Worm (Caenorhabditis elegans) whole organism, L3 larva: ENCODE results near the gene srbc-38.

ENCODE experiments used
- R02D3.7 ChIP-seq: fragments of 150-350 bp; optimal IDR thresholded peaks from 2 replicates; lab custom pipeline; 2014; ENCODE audit warnings: missing biosample characterization, missing genetic modification characterization
- ZK546.5 ChIP-seq: sonication (generic microtip); optimal IDR thresholded peaks from 2 replicates; lab custom pipeline; 2017; ENCODE audit warnings: missing biosample characterization, missing genetic modification characterization
- aly-2 ChIP-seq: fragments of 150-350 bp; optimal IDR thresholded peaks from 2 replicates; lab custom pipeline; 2014; ENCODE audit warnings: missing biosample characterization, missing genetic modification characterization
- ama-1 ChIP-seq: fragments of 150-350 bp; optimal IDR thresholded peaks from 2 replicates; lab custom pipeline; 2018
- ceh-28 ChIP-seq: fragments of 150-350 bp; optimal IDR thresholded peaks from 2 replicates; lab custom pipeline; 2014; ENCODE audit warnings: missing biosample characterization, missing genetic modification reagents, missing genetic modification characterization
- daf-12 ChIP-seq: fragments of 150-350 bp; optimal IDR thresholded peaks from 2 replicates; lab custom pipeline; 2014; ENCODE audit warnings: missing biosample characterization, missing genetic modification reagents, missing genetic modification characterization
- egl-5 ChIP-seq: fragments of 150-350 bp; optimal IDR thresholded peaks from 2 replicates; lab custom pipeline; 2017; ENCODE audit warnings: missing biosample characterization, missing genetic modification reagents, missing genetic modification characterization, inconsistent platforms
- elt-1 ChIP-seq: fragments of 150-350 bp; optimal IDR thresholded peaks from 2 replicates; lab custom pipeline; 2014; ENCODE audit warnings: missing biosample characterization, missing genetic modification characterization
- elt-2 ChIP-seq: sonication (generic microtip); optimal IDR thresholded peaks from 2 replicates; lab custom pipeline; 2016; ENCODE audit warnings: missing genetic modification reagents, mild to moderate bottlenecking, missing genetic modification characterization, missing compliant biosample characterization
- elt-3 ChIP-seq, 3 experiments: fragments of 150-350 bp in 1 of 3; sonication (generic microtip) in 2 of 3; optimal IDR thresholded peaks; 2 replicates in 2 of 3; 4 replicates in 1 of 3; lab custom pipeline; 2014 to 2017; ENCODE audit warnings: missing biosample characterization in 3 of 3, missing genetic modification characterization in 3 of 3
- eor-1 ChIP-seq, 2 experiments: fragments of 150-350 bp; optimal IDR thresholded peaks; 2 replicates each; lab custom pipeline; 2014 to 2018; ENCODE audit warnings: missing biosample characterization in 2 of 2, missing genetic modification characterization in 2 of 2
- fkh-10 ChIP-seq: sonication (generic microtip); optimal IDR thresholded peaks from 2 replicates; lab custom pipeline; 2017; ENCODE audit warnings: missing biosample characterization, missing genetic modification reagents, missing genetic modification characterization
- fkh-2 ChIP-seq: fragments of 150-350 bp; optimal IDR thresholded peaks from 2 replicates; lab custom pipeline; 2014; ENCODE audit warnings: missing biosample characterization, missing genetic modification reagents, missing genetic modification characterization
- fos-1 ChIP-seq: fragments of 150-350 bp; optimal IDR thresholded peaks from 2 replicates; lab custom pipeline; 2014; ENCODE audit warnings: missing biosample characterization, missing genetic modification characterization
- jun-1 ChIP-seq: fragments of 150-350 bp; optimal IDR thresholded peaks from 2 replicates; lab custom pipeline; 2014; ENCODE audit warnings: missing biosample characterization, missing genetic modification reagents, missing genetic modification characterization
- lin-15B ChIP-seq: fragments of 150-350 bp; optimal IDR thresholded peaks from 2 replicates; lab custom pipeline; 2014; ENCODE audit warnings: missing biosample characterization, missing genetic modification characterization
- lsy-12 ChIP-seq: sonication (generic microtip); optimal IDR thresholded peaks from 2 replicates; lab custom pipeline; 2016; ENCODE audit warnings: mild to moderate bottlenecking, missing genetic modification characterization, missing compliant biosample characterization
- mdl-1 ChIP-seq: fragments of 150-350 bp; optimal IDR thresholded peaks from 2 replicates; lab custom pipeline; 2014; ENCODE audit warnings: missing biosample characterization, missing genetic modification characterization
- mml-1 ChIP-seq: fragments of 150-350 bp; sonication (generic microtip); optimal IDR thresholded peaks from 3 replicates; lab custom pipeline; 2014; ENCODE audit warnings: missing biosample characterization, missing genetic modification characterization
- nfya-1 ChIP-seq: sonication (generic microtip); optimal IDR thresholded peaks from 2 replicates; lab custom pipeline; 2017; ENCODE audit warnings: missing genetic modification characterization, mild to moderate bottlenecking, missing compliant biosample characterization, antibody characterized with exemption, moderate library complexity; ENCODE audit not compliant: insufficient read depth
- nhr-11 ChIP-seq: fragments of 150-350 bp; optimal IDR thresholded peaks from 2 replicates; lab custom pipeline; 2014; ENCODE audit warnings: missing biosample characterization, missing genetic modification characterization
- nhr-12 ChIP-seq: fragments of 150-350 bp; optimal IDR thresholded peaks from 2 replicates; lab custom pipeline; 2014; ENCODE audit warnings: missing biosample characterization, missing genetic modification characterization
- nhr-23 ChIP-seq: fragments of 150-350 bp; optimal IDR thresholded peaks from 2 replicates; lab custom pipeline; 2014; ENCODE audit warnings: missing biosample characterization, missing genetic modification reagents, missing genetic modification characterization
- nhr-25 ChIP-seq: sonication (generic microtip); optimal IDR thresholded peaks from 2 replicates; lab custom pipeline; 2017; ENCODE audit warnings: missing biosample characterization, missing genetic modification characterization
- nhr-28 ChIP-seq: fragments of 150-350 bp; optimal IDR thresholded peaks from 2 replicates; lab custom pipeline; 2014; ENCODE audit warnings: missing biosample characterization, missing genetic modification characterization
- nhr-43 ChIP-seq: sonication (generic microtip); optimal IDR thresholded peaks from 2 replicates; lab custom pipeline; 2016; ENCODE audit warnings: mild to moderate bottlenecking, missing genetic modification characterization, missing compliant biosample characterization; ENCODE audit not compliant: poor library complexity, severe bottlenecking
- nhr-67 ChIP-seq: fragments of 150-350 bp; optimal IDR thresholded peaks from 2 replicates; lab custom pipeline; 2014; ENCODE audit warnings: missing biosample characterization, missing genetic modification characterization
- nhr-76 ChIP-seq: fragments of 150-350 bp; sonication (generic microtip); optimal IDR thresholded peaks from 5 replicates; lab custom pipeline; 2014; ENCODE audit warnings: missing biosample characterization, missing genetic modification characterization
- nhr-77 ChIP-seq: fragments of 150-350 bp; optimal IDR thresholded peaks from 2 replicates; lab custom pipeline; 2014; ENCODE audit warnings: missing biosample characterization, missing genetic modification characterization
- pha-4 ChIP-seq: fragments of 150-350 bp; optimal IDR thresholded peaks from 2 replicates; lab custom pipeline; 2014; ENCODE audit warnings: missing biosample characterization, missing genetic modification reagents, missing genetic modification characterization
- pqm-1 ChIP-seq: fragments of 150-350 bp; optimal IDR thresholded peaks from 2 replicates; lab custom pipeline; 2017; ENCODE audit warnings: missing biosample characterization, missing genetic modification characterization, inconsistent platforms
- sea-2 ChIP-seq: fragments of 150-350 bp; sonication (generic microtip); optimal IDR thresholded peaks from 4 replicates; lab custom pipeline; 2014; ENCODE audit warnings: missing biosample characterization, missing genetic modification reagents, missing genetic modification characterization
- skn-1 ChIP-seq: fragments of 150-350 bp; optimal IDR thresholded peaks from 2 replicates; lab custom pipeline; 2014; ENCODE audit warnings: missing biosample characterization, missing genetic modification characterization
- snpc-4 ChIP-seq: fragments of 150-350 bp; optimal IDR thresholded peaks from 2 replicates; lab custom pipeline; 2014; ENCODE audit warnings: missing biosample characterization, missing genetic modification characterization
- tbx-2 ChIP-seq: sonication (generic microtip); optimal IDR thresholded peaks from 2 replicates; lab custom pipeline; 2016; ENCODE audit warnings: mild to moderate bottlenecking, missing genetic modification characterization, missing compliant biosample characterization
- unc-39 ChIP-seq: sonication (generic microtip); optimal IDR thresholded peaks from 4 replicates; lab custom pipeline; 2017; ENCODE audit warnings: missing biosample characterization, missing genetic modification characterization
- unc-62 ChIP-seq: fragments of 150-350 bp; sonication (generic microtip); optimal IDR thresholded peaks from 4 replicates; lab custom pipeline; 2014; ENCODE audit warnings: missing biosample characterization, missing genetic modification reagents, missing genetic modification characterization
- zag-1 ChIP-seq: fragments of 150-350 bp; optimal IDR thresholded peaks from 2 replicates; lab custom pipeline; 2014; ENCODE audit warnings: missing biosample characterization, missing genetic modification characterization
- ztf-11 ChIP-seq: fragments of 150-350 bp; optimal IDR thresholded peaks from 2 replicates; lab custom pipeline; 2014; ENCODE audit warnings: missing biosample characterization, missing genetic modification characterization
- ztf-4 ChIP-seq: fragments of 150-350 bp; optimal IDR thresholded peaks from 2 replicates; lab custom pipeline; 2014; ENCODE audit warnings: missing biosample characterization, missing genetic modification characterization

srbc-38 gene

DNA sequence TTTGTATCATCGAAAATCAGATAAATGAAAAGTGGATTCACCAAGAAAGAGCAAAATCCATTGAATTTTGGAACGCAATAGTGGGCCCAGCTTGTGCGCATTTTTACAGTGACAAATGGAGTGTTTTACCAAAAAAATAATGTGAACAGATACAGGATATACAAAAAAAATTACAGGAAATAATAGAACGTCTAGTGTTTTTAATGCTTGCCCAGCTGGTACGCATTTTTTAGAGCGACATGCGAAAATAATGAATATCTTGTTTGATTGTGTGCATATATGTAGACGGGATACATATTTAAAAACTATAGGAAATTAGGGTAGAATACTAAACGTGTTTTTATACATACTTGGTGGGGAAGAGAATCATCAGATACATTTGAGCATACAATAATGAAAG, 29.2 kb downstream of the srbc-38 start, which contains the start of gene srj-25:
srj-25 (minus strand) TSS at position 101 of the 400 bp plus-strand sequence.
- TF ChIP-seq nhr-25 (tag; lab: Kevin White, UChicago) = no peak
- TF ChIP-seq skn-1 (tag; lab: Kevin White, UChicago) = no peak
- TF ChIP-seq aly-2 (tag; lab: Kevin White, UChicago) = no peak
- no peak for TF ChIP-seq pqm-1 (tag; lab: Kevin White, UChicago)
- TF ChIP-seq nhr-43 (tag; lab: Kevin White, UChicago) = no peak
- TF ChIP-seq ZK546.5 (tag; lab: Kevin White, UChicago) = no peak
- TF ChIP-seq egl-5 = no peak
- no peak for TF ChIP-seq unc-62
- no peak for TF ChIP-seq nfya-1 (tag; lab: Kevin White, UChicago)
- no peak for TF ChIP-seq ama-1
- no peak for TF ChIP-seq jun-1 (tag; lab: Kevin White, UChicago)
- no peak for TF ChIP-seq nhr-76 (tag; lab: Kevin White, UChicago)

DNA sequence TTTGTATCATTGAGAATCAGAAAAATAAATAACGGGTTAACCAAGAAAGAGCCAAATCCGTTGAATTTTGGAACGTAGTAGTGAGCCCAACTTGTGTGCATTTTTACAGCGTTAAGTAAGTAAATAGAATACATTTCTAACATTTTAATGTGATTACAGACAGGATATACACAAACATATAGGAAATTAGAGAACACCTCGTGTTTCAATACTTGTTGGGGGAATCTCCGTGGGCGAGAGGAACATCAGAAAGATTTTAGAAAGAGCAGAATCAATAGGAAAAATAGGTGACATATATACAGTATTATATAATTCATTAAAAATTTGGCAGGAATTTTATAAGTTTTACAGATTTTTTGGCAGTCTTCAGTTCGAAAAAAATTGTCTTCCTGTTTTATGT, 31.8 kb downstream of the srbc-38 start, which contains the start of gene srj-24:
srj-24 (minus strand) TSS at position 101 of the 400 bp plus-strand sequence.
- TF ChIP-seq ama-1 (no peak), mml-1 (tag; lab: Kevin White, UChicago) (no peak), fkh-10 (no peak), nhr-77 (tag; lab: Kevin White, UChicago) (no peak), mdl-1 (no peak), lsy-12 (tag; lab: Kevin White, UChicago) (no peak), unc-39 (tag; lab: Kevin White, UChicago) (no peak), nhr-43 (tag; lab: Kevin White, UChicago) (no peak), sea-2 (GFP tag; lab: Kevin White, UChicago) (no peak), fos-1 (tag; lab: Kevin White, UChicago) (no peak), elt-1 (tag; lab: Kevin White, UChicago) (no peak), tbx-2 (tag; lab: Kevin White, UChicago) (no peak), eor-1 (tag; optimal IDR thresholded peaks at IDR 0.05; lab: Kevin White, UChicago) (no peak), nhr-12 (no peak), zag-1 (tag; lab: Kevin White, UChicago) (no peak), aly-2 (tag; lab: Kevin White, UChicago) (no peak), lin-15B (tag; lab: Kevin White, UChicago) (no peak), nfya-1 (tag; lab: Kevin White, UChicago) (no peak), skn-1 (tag; lab: Kevin White, UChicago) (no peak), nhr-23 (tag; lab: Kevin White, UChicago) (no peak)

DNA sequence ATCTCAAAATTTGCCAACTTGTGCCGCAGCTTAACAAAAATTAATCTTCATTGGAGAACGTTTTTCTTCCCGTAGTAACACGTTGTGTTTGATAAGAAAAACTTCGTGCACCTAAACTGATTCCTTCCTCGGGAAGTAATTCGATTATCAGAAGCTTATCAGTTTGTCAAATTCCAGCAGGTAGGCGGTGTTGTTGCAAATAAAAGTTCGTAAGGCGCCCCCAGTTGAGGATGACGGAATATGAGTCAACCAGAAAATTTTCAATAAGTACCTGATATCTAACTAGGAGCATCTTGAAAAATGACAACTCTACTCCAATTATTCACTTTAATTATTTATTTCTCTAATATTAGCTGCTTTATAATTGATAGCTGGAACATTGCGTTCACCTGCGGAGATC, 34.8 kb downstream of the srbc-38 start, which contains the start of gene C05E4.7:
C05E4.7 (plus strand) TSS at position 301 of the 400 bp plus-strand sequence.
- TF ChIP-seq egl-5 (no peak), ztf-4 (tag; lab: Kevin White, UChicago) (no peak), fkh-10 (no peak), nhr-25 (tag; lab: Kevin White, UChicago) (no peak), snpc-4 (tag; lab: Kevin White, UChicago) (no peak), nhr-76 (tag; lab: Kevin White, UChicago) (no peak)

DNA sequence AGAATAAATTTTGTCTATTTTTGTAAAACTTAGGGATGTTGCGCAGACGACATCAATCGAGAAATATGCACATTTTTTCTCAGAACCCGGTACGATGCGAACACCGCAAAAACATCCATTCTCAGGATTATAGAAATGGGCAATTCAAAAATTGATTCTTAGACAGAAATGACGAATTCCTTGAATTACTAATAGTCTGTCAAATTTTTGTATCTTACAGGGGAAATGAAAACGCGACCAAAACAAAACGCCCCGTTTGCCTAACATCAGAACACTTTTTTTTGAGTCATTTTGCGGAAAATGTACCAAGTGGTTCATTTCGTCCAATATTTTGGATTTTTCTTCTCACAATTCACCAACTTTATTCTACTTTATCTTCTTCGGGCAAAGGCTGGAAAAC, 36.3 kb downstream of the srbc-38 start, which contains the start of gene str-134:
str-134 (plus strand) TSS at position 301 of the 400 bp plus-strand sequence.
- TF ChIP-seq ztf-11 (tag; lab: Kevin White, UChicago) (no peak), R02D3.7 (tag; lab: Kevin White, UChicago) (no peak), elt-1 (tag; lab: Kevin White, UChicago) (no peak), nhr-77 (tag; lab: Kevin White, UChicago) (no peak), skn-1 (tag; lab: Kevin White, UChicago) (no peak), ceh-28 (no peak), daf-12 (tag; lab: Kevin White, UChicago) (no peak), nhr-25 (tag; lab: Kevin White, UChicago) (no peak), ama-1 (no peak), snpc-4 (tag; lab: Kevin White, UChicago) (no peak), nhr-23 (tag; lab: Kevin White, UChicago) (no peak), pqm-1 (tag; lab: Kevin White, UChicago) (no peak), aly-2 (tag; lab: Kevin White, UChicago) (no peak)

DNA sequence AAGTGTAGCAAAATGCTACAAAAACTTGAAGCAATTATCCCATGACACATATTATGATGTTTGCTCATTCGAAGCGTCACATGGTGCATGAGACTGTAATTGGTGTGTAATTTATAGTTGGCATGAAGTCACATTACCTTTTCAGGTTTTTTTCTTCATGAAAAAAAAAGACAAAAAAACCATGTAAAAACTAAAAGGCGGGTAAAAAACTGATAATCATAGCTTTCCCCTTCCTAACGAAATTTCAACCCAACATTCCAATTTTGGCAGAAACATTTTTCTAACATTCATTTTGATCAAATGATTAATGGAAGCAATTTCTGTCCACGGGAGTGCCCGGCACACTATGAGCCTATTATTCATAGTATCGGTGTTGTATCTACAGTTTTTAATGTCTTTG, 41.0 kb downstream of the srbc-38 start, which contains the start of gene sri-4:
sri-4 (plus strand) TSS at position 301 of the 400 bp plus-strand sequence.
- TF ChIP-seq nhr-23 (tag; lab: Kevin White, UChicago) = no peak
- TF ChIP-seq nhr-28 = no peak
- no peak for TF ChIP-seq snpc-4 (tag; lab: Kevin White, UChicago)
- no peak for TF ChIP-seq nhr-43 (tag; lab: Kevin White, UChicago)
- TF ChIP-seq fkh-10 = no peak
- TF ChIP-seq nhr-67 (tag; lab: Kevin White, UChicago) = no peak
- TF ChIP-seq unc-39 (tag; lab: Kevin White, UChicago) = no peak
- no peak for TF ChIP-seq nhr-11 (tag; lab: Kevin White, UChicago)
- TF ChIP-seq mdl-1 = no peak
- no peak for TF ChIP-seq elt-3 (tag; optimal IDR thresholded peaks at IDR 0.05; lab: Kevin White, UChicago)
- TF ChIP-seq elt-2 (tag; lab: Kevin White, UChicago) = no peak
- no peak for TF ChIP-seq nfya-1 (tag; lab: Kevin White, UChicago)
- TF ChIP-seq elt-1 (tag; lab: Kevin White, UChicago) = no peak
- TF ChIP-seq fkh-2 (tag; lab: Kevin White, UChicago) = no peak
- no peak for TF ChIP-seq unc-62
- TF ChIP-seq pha-4 (tag; lab: Kevin White, UChicago) = no peak
- TF ChIP-seq sea-2 (GFP tag; lab: Kevin White, UChicago) = no peak
- TF ChIP-seq jun-1 (tag; lab: Kevin White, UChicago) = no peak
